Worm (Caenorhabditis elegans) whole organism, mixed stage, embryonic: ENCODE results near the gene Y56A3A.30.
A peak's percentile ranks its signal among the peaks of the same experiment; 100 is the strongest.

ENCODE experiments used
- M03D4.4 ChIP-seq: sonication (generic microtip); optimal IDR thresholded peaks from 2 replicates; lab custom pipeline; 2017; ENCODE audit warnings: mild to moderate bottlenecking, missing genetic modification characterization, missing compliant biosample characterization
- bed-3 ChIP-seq: fragments of 200-800 bp; sonication (Bioruptor generic); optimal IDR thresholded peaks from 3 replicates; lab custom pipeline; 2018; ENCODE audit warnings: mild to moderate bottlenecking, missing genetic modification characterization, moderate library complexity, missing compliant biosample characterization
- blmp-1 ChIP-seq: fragments of 150-350 bp; optimal IDR thresholded peaks from 2 replicates; lab custom pipeline; 2014; ENCODE audit warnings: missing biosample characterization, missing genetic modification characterization
- ceh-39 ChIP-seq: fragments of 150-350 bp; optimal IDR thresholded peaks from 2 replicates; lab custom pipeline; 2014; ENCODE audit warnings: missing biosample characterization, missing genetic modification characterization
- ceh-43 ChIP-seq: fragments of 200-800 bp; sonication (Bioruptor generic); optimal IDR thresholded peaks from 2 replicates; lab custom pipeline; 2018; ENCODE audit warnings: mild to moderate bottlenecking, missing genetic modification characterization, moderate library complexity, missing compliant biosample characterization
- ceh-83 ChIP-seq: fragments of 200-800 bp; sonication (Bioruptor generic); optimal IDR thresholded peaks from 2 replicates; lab custom pipeline; 2018; ENCODE audit warnings: mild to moderate bottlenecking, missing genetic modification characterization, missing compliant biosample characterization
- ces-1 ChIP-seq: fragments of 150-350 bp; optimal IDR thresholded peaks from 2 replicates; lab custom pipeline; 2014; ENCODE audit warnings: missing biosample characterization, missing genetic modification reagents, missing genetic modification characterization
- cnd-1 ChIP-seq: fragments of 200-800 bp; sonication (Bioruptor generic); optimal IDR thresholded peaks from 2 replicates; lab custom pipeline; 2018; ENCODE audit warnings: mild to moderate bottlenecking, missing genetic modification characterization, missing compliant biosample characterization
- drap-1 ChIP-seq: fragments of 200-800 bp; sonication (Bioruptor generic); optimal IDR thresholded peaks from 3 replicates; lab custom pipeline; 2018; ENCODE audit warnings: mild to moderate bottlenecking, missing genetic modification characterization, missing compliant biosample characterization
- elt-1 ChIP-seq: sonication (generic microtip); optimal IDR thresholded peaks from 2 replicates; lab custom pipeline; 2017; ENCODE audit warnings: missing genetic modification characterization, mild to moderate bottlenecking, missing compliant biosample characterization, antibody characterized with exemption, moderate library complexity, borderline replicate concordance; ENCODE audit not compliant: insufficient read depth
- elt-3 ChIP-seq: fragments of 150-350 bp; optimal IDR thresholded peaks from 2 replicates; lab custom pipeline; 2014; ENCODE audit warnings: missing biosample characterization, missing genetic modification characterization
- ham-2 ChIP-seq: fragments of 200-800 bp; sonication (Bioruptor generic); optimal IDR thresholded peaks from 2 replicates; lab custom pipeline; 2018; ENCODE audit warnings: mild to moderate bottlenecking, missing genetic modification characterization, missing compliant biosample characterization
- hlh-1 ChIP-seq: fragments of 150-350 bp; optimal IDR thresholded peaks from 2 replicates; lab custom pipeline; 2014; ENCODE audit warnings: missing biosample characterization, missing genetic modification reagents, missing genetic modification characterization
- lin-13 ChIP-seq: fragments of 150-350 bp; optimal IDR thresholded peaks from 2 replicates; lab custom pipeline; 2014; ENCODE audit warnings: missing biosample characterization, missing genetic modification characterization
- lin-32 ChIP-seq: fragments of 200-800 bp; sonication (Bioruptor generic); optimal IDR thresholded peaks from 2 replicates; lab custom pipeline; 2018; ENCODE audit warnings: mild to moderate bottlenecking, missing genetic modification characterization, missing compliant biosample characterization
- lsy-2 ChIP-seq: fragments of 150-350 bp; optimal IDR thresholded peaks from 2 replicates; lab custom pipeline; 2014; ENCODE audit warnings: missing biosample characterization, missing genetic modification characterization
- mab-5 ChIP-seq: fragments of 150-350 bp; optimal IDR thresholded peaks from 2 replicates; lab custom pipeline; 2014; ENCODE audit warnings: missing biosample characterization, missing genetic modification characterization
- mep-1 ChIP-seq: fragments of 150-350 bp; optimal IDR thresholded peaks from 2 replicates; lab custom pipeline; 2017; ENCODE audit warnings: missing biosample characterization, missing genetic modification reagents, missing genetic modification characterization, inconsistent platforms
- mls-2 ChIP-seq: sonication (generic microtip); optimal IDR thresholded peaks from 2 replicates; lab custom pipeline; 2016; ENCODE audit warnings: mild to moderate bottlenecking, missing genetic modification characterization, moderate library complexity, missing compliant biosample characterization
- nhr-12 ChIP-seq: fragments of 150-350 bp; optimal IDR thresholded peaks from 2 replicates; lab custom pipeline; 2014; ENCODE audit warnings: missing biosample characterization, missing genetic modification characterization
- nhr-237 ChIP-seq: fragments of 150-350 bp; optimal IDR thresholded peaks from 2 replicates; lab custom pipeline; 2014; ENCODE audit warnings: missing biosample characterization, missing genetic modification characterization
- nhr-28 ChIP-seq: fragments of 150-350 bp; optimal IDR thresholded peaks from 2 replicates; lab custom pipeline; 2014; ENCODE audit warnings: missing biosample characterization, missing genetic modification characterization
- nhr-76 ChIP-seq: sonication (generic microtip); optimal IDR thresholded peaks from 2 replicates; lab custom pipeline; 2017; ENCODE audit warnings: missing biosample characterization, missing genetic modification characterization
- pha-4 ChIP-seq: fragments of 150-350 bp; optimal IDR thresholded peaks from 2 replicates; lab custom pipeline; 2018; ENCODE audit warnings: missing biosample characterization, missing genetic modification reagents, missing genetic modification characterization
- sem-2 ChIP-seq: fragments of 200-800 bp; sonication (Bioruptor generic); optimal IDR thresholded peaks from 2 replicates; lab custom pipeline; 2018; ENCODE audit warnings: mild to moderate bottlenecking, missing genetic modification characterization, missing compliant biosample characterization
- sptf-1 ChIP-seq: sonication (generic microtip); optimal IDR thresholded peaks from 2 replicates; lab custom pipeline; 2017; ENCODE audit warnings: mild to moderate bottlenecking, missing genetic modification characterization, moderate library complexity, missing compliant biosample characterization
- tbx-8 ChIP-seq: fragments of 200-800 bp; sonication (Bioruptor generic); optimal IDR thresholded peaks from 2 replicates; lab custom pipeline; 2018; ENCODE audit warnings: mild to moderate bottlenecking, missing genetic modification characterization, moderate library complexity, missing compliant biosample characterization
- unc-120 ChIP-seq: sonication (generic microtip); optimal IDR thresholded peaks from 2 replicates; lab custom pipeline; 2017; ENCODE audit warnings: missing genetic modification characterization, missing compliant biosample characterization; ENCODE audit not compliant: poor library complexity, severe bottlenecking
- unc-62 ChIP-seq: fragments of 150-350 bp; optimal IDR thresholded peaks from 2 replicates; lab custom pipeline; 2014; ENCODE audit warnings: missing biosample characterization, missing genetic modification reagents, missing genetic modification characterization
- zip-8 ChIP-seq: fragments of 150-350 bp; optimal IDR thresholded peaks from 2 replicates; lab custom pipeline; 2014; ENCODE audit warnings: missing biosample characterization, missing genetic modification characterization
- ztf-11 ChIP-seq: fragments of 150-350 bp; optimal IDR thresholded peaks from 2 replicates; lab custom pipeline; 2014; ENCODE audit warnings: missing biosample characterization, missing genetic modification characterization

The Y56A3A.30 gene

DNA sequence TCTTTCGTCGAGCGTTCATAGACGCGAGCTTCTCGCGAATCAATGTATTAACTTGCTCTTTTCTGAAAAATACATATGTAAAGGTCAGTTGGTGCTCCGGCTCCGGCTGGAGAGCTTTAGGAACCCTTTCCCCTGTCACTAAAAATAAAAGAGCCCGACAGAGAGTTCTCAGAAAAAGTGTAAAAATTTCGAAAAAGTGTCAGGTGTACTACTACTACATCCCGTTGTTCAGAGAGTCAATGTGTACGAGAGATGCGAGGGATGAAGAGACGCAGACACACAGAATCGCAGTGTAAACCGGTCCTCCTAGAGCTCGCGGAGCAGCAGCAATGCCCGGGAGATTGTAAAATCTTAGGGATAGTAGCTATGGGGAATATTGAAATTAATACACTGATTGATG lies 36.2 kb downstream of the Y56A3A.30 start:
- TF ChIP-seq nhr-237 (tag; lab: Kevin White, UChicago) (no peak), blmp-1 (tag; lab: Kevin White, UChicago) (no peak), nhr-12 (tag; lab: Kevin White, UChicago) (no peak), sptf-1 (tag; lab: Kevin White, UChicago) (no peak), unc-120 (tag; lab: Kevin White, UChicago) (peak; percentile 71), lsy-2 (tag; lab: Kevin White, UChicago) (no peak), mls-2 (tag; lab: Kevin White, UChicago) (no peak), elt-3 (tag; lab: Kevin White, UChicago) (no peak), hlh-1 (tag; lab: Kevin White, UChicago) (peak; percentile 98), M03D4.4 (tag; lab: Kevin White, UChicago) (no peak), zip-8 (tag; lab: Kevin White, UChicago) (no peak), unc-62 (GFP tag; lab: Kevin White, UChicago) (peak; percentile 64), ham-2 (GFP tag; lab: Kevin White, UChicago) (no peak), elt-1 (no peak), ceh-83 (GFP tag; lab: Kevin White, UChicago) (no peak), ceh-43 (no peak)
- TF ChIP-seq, all 35 proteins: peak for 3

ce11 chrIII:11938525-11938924 lies 40.3 kb downstream of the Y56A3A.30 start:
- TF ChIP-seq elt-3 (tag; lab: Kevin White, UChicago) (no peak), blmp-1 (tag; lab: Kevin White, UChicago) (no peak), mab-5 (tag; lab: Kevin White, UChicago) (no peak), M03D4.4 (tag; lab: Kevin White, UChicago) (no peak), nhr-12 (tag; lab: Kevin White, UChicago) (no peak), unc-120 (tag; lab: Kevin White, UChicago) (no peak), pha-4 (tag; lab: Kevin White, UChicago) (no peak), lsy-2 (tag; lab: Kevin White, UChicago) (no peak), ces-1 (GFP tag; lab: Kevin White, UChicago) (no peak), ceh-39 (no peak), drap-1 (GFP tag; lab: Kevin White, UChicago) (no peak), bed-3 (GFP tag; lab: Kevin White, UChicago) (no peak), lin-32 (GFP tag; lab: Kevin White, UChicago) (no peak), nhr-237 (tag; lab: Kevin White, UChicago) (no peak), mep-1 (tag; lab: Kevin White, UChicago) (no peak), sem-2 (GFP tag; lab: Kevin White, UChicago) (no peak), lin-13 (tag; lab: Kevin White, UChicago) (no peak), ceh-43 (no peak)

- no peak for TF ChIP-seq lsy-2 (tag; lab: Kevin White, UChicago)
- no peak for TF ChIP-seq lin-32 (GFP tag; lab: Kevin White, UChicago)
- TF ChIP-seq unc-62 (GFP tag; lab: Kevin White, UChicago): no peak
- TF ChIP-seq elt-3 (tag; lab: Kevin White, UChicago): no peak
- no peak for TF ChIP-seq cnd-1 (tag; lab: Kevin White, UChicago)
- TF ChIP-seq unc-120 (tag; lab: Kevin White, UChicago): peak; percentile 70
- no peak for TF ChIP-seq ztf-11 (tag; lab: Kevin White, UChicago)
- peak; percentile 60 for TF ChIP-seq hlh-1 (tag; lab: Kevin White, UChicago)
- no peak for TF ChIP-seq drap-1 (GFP tag; lab: Kevin White, UChicago)
- no peak for TF ChIP-seq ham-2 (GFP tag; lab: Kevin White, UChicago)
- TF ChIP-seq M03D4.4 (tag; lab: Kevin White, UChicago): no peak
- TF ChIP-seq nhr-28 (tag; lab: Kevin White, UChicago): no peak
- TF ChIP-seq mab-5 (tag; lab: Kevin White, UChicago): peak; percentile 12
- no peak for TF ChIP-seq elt-1
- TF ChIP-seq ceh-39: no peak
- TF ChIP-seq nhr-237 (tag; lab: Kevin White, UChicago): no peak
- no peak for TF ChIP-seq tbx-8 (GFP tag; lab: Kevin White, UChicago)
- peak; percentile 60 for TF ChIP-seq ces-1 (GFP tag; lab: Kevin White, UChicago)
- TF ChIP-seq sptf-1 (tag; lab: Kevin White, UChicago): no peak
- TF ChIP-seq nhr-76 (tag; lab: Kevin White, UChicago): no peak
- TF ChIP-seq mep-1 (tag; lab: Kevin White, UChicago): no peak
Measured at ce11 chrIII:11937911-11938310, 41.0 kb downstream of the Y56A3A.30 start.
